Fruit fly (Drosophila melanogaster): ENCODE results near the gene CG13073.

The CG13073 gene

DNA sequence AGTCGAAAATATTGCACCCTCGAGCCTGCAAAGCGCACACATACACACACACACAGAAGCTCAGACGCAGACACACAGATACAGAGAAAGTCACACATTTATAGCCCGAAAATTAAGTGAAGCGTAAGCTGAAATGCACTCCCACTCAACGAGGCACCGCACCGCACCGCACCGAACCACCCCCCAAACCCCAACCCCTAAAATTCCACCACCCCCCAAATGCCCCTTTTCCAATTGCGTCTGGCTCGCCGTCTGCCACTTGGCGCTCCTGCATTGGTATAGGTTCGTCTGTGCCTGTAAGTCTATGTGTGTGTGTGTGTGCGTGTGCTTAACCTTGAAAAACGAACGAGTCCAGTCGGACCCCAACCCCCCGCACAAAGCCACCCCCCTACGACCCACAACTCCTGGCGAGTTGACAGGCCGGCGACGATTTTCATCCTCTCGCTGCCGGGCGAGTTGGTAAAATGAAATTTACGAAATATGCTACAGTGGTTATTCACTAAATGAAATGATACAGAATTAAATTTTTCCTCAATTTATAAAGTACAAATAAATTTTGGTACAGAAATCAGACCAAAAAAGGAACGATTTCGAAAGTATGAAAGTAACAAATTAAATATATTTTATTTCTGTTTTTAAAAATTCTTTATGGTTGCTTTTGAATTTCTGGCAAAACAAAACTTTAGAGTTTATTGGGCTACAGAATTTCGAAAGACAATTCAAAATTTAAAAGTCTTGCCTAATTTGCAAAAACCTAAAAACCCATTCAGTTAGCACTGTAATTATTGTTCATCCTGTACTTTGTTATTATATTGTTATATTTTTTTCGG lies 34.3 kb downstream of the CG13073 start (continued):
- TF ChIP-seq CG11504 (tag; optimal IDR thresholded peaks at IDR 0.05) (peak; percentile 8), Sry-δ (GFP tag; optimal IDR thresholded peaks at IDR 0.05) (no peak), Side (GFP tag; optimal IDR thresholded peaks at IDR 0.05) (no peak), kah (GFP tag; optimal IDR thresholded peaks at IDR 0.05) (no peak), bsh (GFP tag; optimal IDR thresholded peaks at IDR 0.05) (peak in 1 of 2 experiments; percentile 21), CG3995 (GFP tag; optimal IDR thresholded peaks at IDR 0.05) (no peak), pan (optimal IDR thresholded peaks at IDR 0.05) (no peak), pan (GFP tag; optimal IDR thresholded peaks at IDR 0.05 in 1 of 2, IDR thresholded peaks at IDR 0.05 in 1 of 2) (peak in 1 of 2 experiments; percentile 15), dmrt11E (tag; optimal IDR thresholded peaks at IDR 0.05) (no peak), Gsc (GFP tag; IDR thresholded peaks at IDR 0.05) (no peak), ab (GFP tag; optimal IDR thresholded peaks at IDR 0.05) (no peak), CG14050 (GFP tag; IDR thresholded peaks at IDR 0.05) (no peak), tio (GFP tag; optimal IDR thresholded peaks at IDR 0.05) (no peak), NfI (GFP tag; optimal IDR thresholded peaks at IDR 0.05) (no peak), Fer1 (GFP tag; optimal IDR thresholded peaks at IDR 0.05) (no peak), ro (GFP tag; IDR thresholded peaks at IDR 0.05) (no peak), lola (GFP tag; optimal IDR thresholded peaks at IDR 0.05) (no peak), CG17186 (GFP tag; optimal IDR thresholded peaks at IDR 0.05) (no peak), grau (tag; optimal IDR thresholded peaks at IDR 0.05) (peak; percentile 60), CG11696 (GFP tag; IDR thresholded peaks at IDR 0.05) (no peak), CG43689 (GFP tag; IDR thresholded peaks at IDR 0.05) (no peak), gem (tag; optimal IDR thresholded peaks at IDR 0.05) (peak; percentile 23), CG34422 (GFP tag; IDR thresholded peaks at IDR 0.05) (no peak), H15 (GFP tag; IDR thresholded peaks at IDR 0.05) (no peak), Hr39 (optimal IDR thresholded peaks at IDR 0.05) (no peak), chinmo (GFP tag; IDR thresholded peaks at IDR 0.05; ENCODE audit: partially characterized antibody) (0 out of 4 replicates have a peak, but pooled peaks have one; percentile 55), CG11695 (GFP tag; IDR thresholded peaks at IDR 0.05) (no peak), MTF-1 (GFP tag; optimal IDR thresholded peaks at IDR 0.05; ENCODE audit: borderline replicate concordance) (no peak), Dad (GFP tag; optimal IDR thresholded peaks at IDR 0.05) (no peak), seq (GFP tag; IDR thresholded peaks at IDR 0.05) (0 out of 2 replicates have a peak, but pooled peaks have one; percentile 26), CG16813 (GFP tag; IDR thresholded peaks at IDR 0.05; ENCODE audit: partially characterized antibody) (no peak), scrt (GFP tag; optimal IDR thresholded peaks at IDR 0.05) (no peak), CG10979 (tag; optimal IDR thresholded peaks at IDR 0.05) (no peak), CkIIα-i1 (GFP tag; IDR thresholded peaks at IDR 0.05) (no peak), sisA (GFP tag; IDR thresholded peaks at IDR 0.05) (no peak), CG10321 (GFP tag; IDR thresholded peaks at IDR 0.05) (no peak), CG4707 (GFP tag; optimal IDR thresholded peaks at IDR 0.05) (no peak), slbo (GFP tag; IDR thresholded peaks at IDR 0.05) (no peak), jumu (GFP tag; optimal IDR thresholded peaks at IDR 0.05) (no peak), B-H2 (GFP tag; optimal IDR thresholded peaks at IDR 0.05) (no peak), inv (GFP tag; IDR thresholded peaks at IDR 0.05; ENCODE audit: partially characterized antibody) (no peak), ssp (GFP tag; IDR thresholded peaks at IDR 0.05) (no peak), Ravus (GFP tag; IDR thresholded peaks at IDR 0.05) (no peak), CG6175 (GFP tag; IDR thresholded peaks at IDR 0.05) (no peak), esg (GFP tag; conservative IDR thresholded peaks at IDR 0.05) (no peak), CG10274 (GFP tag; optimal IDR thresholded peaks at IDR 0.05) (no peak), Med (GFP tag) (peak; percentile 43), Meics (GFP tag; optimal IDR thresholded peaks at IDR 0.05) (no peak), Hr78 (GFP tag; optimal IDR thresholded peaks at IDR 0.05) (no peak), CG31224 (GFP tag; IDR thresholded peaks at IDR 0.05) (no peak)

Data from whole organism, embryonic.